Worm (Caenorhabditis elegans) whole organism, L2 larva: ENCODE data around the gene C41G6.12.
"Not testable (repeated sequence)": the region's sequence is repeated elsewhere in the genome, so short reads cannot be mapped to it uniquely, and the experiment has no call there.

Experiments
- R02D3.7 ChIP-seq: fragments of 150-350 bp; optimal IDR thresholded peaks from 2 replicates; lab custom pipeline; 2014; ENCODE audit warnings: missing biosample characterization, missing genetic modification characterization
- alr-1 ChIP-seq: fragments of 150-350 bp; optimal IDR thresholded peaks from 2 replicates; lab custom pipeline; 2014; ENCODE audit warnings: missing biosample characterization, missing genetic modification characterization
- aly-2 ChIP-seq: fragments of 150-350 bp; optimal IDR thresholded peaks from 2 replicates; lab custom pipeline; 2014; ENCODE audit warnings: missing biosample characterization, missing genetic modification characterization
- ama-1 ChIP-seq: fragments of 150-350 bp; optimal IDR thresholded peaks from 2 replicates; lab custom pipeline; 2018; ENCODE audit warnings: inconsistent platforms
- egl-27 ChIP-seq: sonication (generic microtip); optimal IDR thresholded peaks from 3 replicates; lab custom pipeline; 2017; ENCODE audit warnings: missing biosample characterization, missing genetic modification reagents, missing genetic modification characterization
- lsy-2 ChIP-seq, 2 experiments: fragments of 150-350 bp in 1 of 2; sonication (generic microtip) in 1 of 2; optimal IDR thresholded peaks; 2 replicates each; lab custom pipeline; 2014 to 2017; ENCODE audit warnings: missing biosample characterization in 2 of 2, missing genetic modification characterization in 2 of 2
- nhr-11 ChIP-seq: fragments of 150-350 bp; optimal IDR thresholded peaks from 2 replicates; lab custom pipeline; 2014; ENCODE audit warnings: missing biosample characterization, missing genetic modification characterization
- nhr-237 ChIP-seq: fragments of 150-350 bp; optimal IDR thresholded peaks from 2 replicates; lab custom pipeline; 2014; ENCODE audit warnings: missing biosample characterization, missing genetic modification characterization
- nhr-77 ChIP-seq: fragments of 150-350 bp; optimal IDR thresholded peaks from 2 replicates; lab custom pipeline; 2014; ENCODE audit warnings: missing biosample characterization, missing genetic modification characterization
- skn-1 ChIP-seq: sonication (generic microtip); optimal IDR thresholded peaks from 2 replicates; lab custom pipeline; 2017; ENCODE audit warnings: missing biosample characterization, missing genetic modification characterization
- snpc-4 ChIP-seq: fragments of 150-350 bp; optimal IDR thresholded peaks from 2 replicates; lab custom pipeline; 2014; ENCODE audit warnings: missing biosample characterization, missing genetic modification characterization
- unc-62 ChIP-seq: fragments of 150-350 bp; optimal IDR thresholded peaks from 2 replicates; lab custom pipeline; 2014; ENCODE audit warnings: missing biosample characterization, missing genetic modification reagents, missing genetic modification characterization
- ztf-4 ChIP-seq: fragments of 150-350 bp; optimal IDR thresholded peaks from 2 replicates; lab custom pipeline; 2014; ENCODE audit warnings: missing biosample characterization, missing genetic modification characterization

ce11 chrV:15211869-15212268, 4.3 kb upstream of the C41G6.12 start, which contains the start of gene sri-24:
- not testable (repeated sequence) for TF ChIP-seq skn-1; aly-2 (tag; lab: Kevin White, UChicago); ama-1; nhr-11 (tag; lab: Kevin White, UChicago); ztf-4 (tag; lab: Kevin White, UChicago); lsy-2 (tag; optimal IDR thresholded peaks at IDR 0.05; lab: Kevin White, UChicago); nhr-237 (tag; lab: Kevin White, UChicago); snpc-4 (tag; lab: Kevin White, UChicago); nhr-77; alr-1 (tag; lab: Kevin White, UChicago); egl-27 (tag; lab: Kevin White, UChicago); unc-62 (GFP tag; lab: Kevin White, UChicago); R02D3.7 (tag; lab: Kevin White, UChicago)
